Fruit fly (Drosophila melanogaster) whole organism, embryonic: ENCODE data around the gene ZAP3.

Experiments used
- BEAF-32 ChIP-seq: fragments of 200-800 bp; sonication (Bioruptor generic); optimal IDR thresholded peaks from 3 replicates; lab custom pipeline; 2017; ENCODE audit warnings: missing biosample characterization, missing genetic modification characterization, mild to moderate bottlenecking, moderate library complexity, missing genetic modification reagents
- CG1024 ChIP-seq: fragments of 200-800 bp; sonication (Bioruptor generic); IDR thresholded peaks from 2 replicates; pipeline ENCODE4 v1.3.6; 2022; ENCODE audit warnings: missing biosample characterization, missing genetic modification characterization
- CG11398 ChIP-seq: fragments of 200-800 bp; sonication (Bioruptor generic); optimal IDR thresholded peaks from 2 replicates; lab custom pipeline; 2016; ENCODE audit warnings: missing biosample characterization, missing genetic modification characterization
- CG14860 ChIP-seq: fragments of 200-800 bp; sonication (Bioruptor generic); IDR thresholded peaks from 3 replicates; pipeline ENCODE4 v1.3.6; 2022; ENCODE audit warnings: missing biosample characterization, missing genetic modification characterization; ENCODE audit not compliant: partially characterized antibody
- CG14965 ChIP-seq: fragments of 200-800 bp; sonication (Bioruptor generic); optimal IDR thresholded peaks from 2 replicates; lab custom pipeline; 2016; ENCODE audit warnings: missing biosample characterization, missing genetic modification characterization, borderline replicate concordance
- CG15696 ChIP-seq: fragments of 200-800 bp; sonication (Bioruptor generic); optimal IDR thresholded peaks from 2 replicates; lab custom pipeline; 2019; ENCODE audit warnings: missing biosample characterization, mild to moderate bottlenecking, missing genetic modification characterization, moderate library complexity
- CG16813 ChIP-seq: fragments of 200-800 bp; sonication (Bioruptor generic); IDR thresholded peaks from 3 replicates; pipeline ENCODE4 v1.3.6; 2022; ENCODE audit warnings: missing biosample characterization, missing genetic modification characterization; ENCODE audit not compliant: partially characterized antibody
- CG31388 ChIP-seq: fragments of 200-800 bp; sonication (Bioruptor generic); optimal IDR thresholded peaks from 2 replicates; lab custom pipeline; 2016; ENCODE audit warnings: missing biosample characterization, missing genetic modification characterization
- CG32532 ChIP-seq: fragments of 200-800 bp; sonication (Bioruptor generic); IDR thresholded peaks from 2 replicates; pipeline ENCODE4 v1.3.6; 2022; ENCODE audit warnings: missing biosample characterization, missing genetic modification characterization
- CG33557 ChIP-seq: fragments of 200-800 bp; sonication (Bioruptor generic); optimal IDR thresholded peaks from 2 replicates; lab custom pipeline; 2019; ENCODE audit warnings: missing biosample characterization, mild to moderate bottlenecking, missing genetic modification characterization, moderate library complexity
- CG42726 ChIP-seq: fragments of 200-800 bp; sonication (Bioruptor generic); IDR thresholded peaks from 2 replicates; pipeline ENCODE4 v1.3.6; 2022; ENCODE audit warnings: missing biosample characterization, missing genetic modification characterization; ENCODE audit not compliant: partially characterized antibody
- CG4617 ChIP-seq: fragments of 200-800 bp; sonication (Bioruptor generic); optimal IDR thresholded peaks from 3 replicates; lab custom pipeline; 2016; ENCODE audit warnings: missing biosample characterization, missing genetic modification characterization, borderline replicate concordance
- CG6272 ChIP-seq: fragments of 200-800 bp; sonication (Bioruptor generic); IDR thresholded peaks from 2 replicates; pipeline ENCODE4 v1.3.6; 2022; ENCODE audit warnings: missing biosample characterization, missing genetic modification characterization
- CG7372 ChIP-seq: fragments of 200-800 bp; sonication (Bioruptor generic); IDR thresholded peaks from 2 replicates; pipeline ENCODE4 v1.3.6; 2022; ENCODE audit warnings: missing biosample characterization, missing genetic modification characterization
- CG7963 ChIP-seq: fragments of 200-800 bp; sonication (Bioruptor generic); IDR thresholded peaks from 3 replicates; pipeline ENCODE4 v1.3.6; 2022; ENCODE audit warnings: missing biosample characterization, missing genetic modification characterization; ENCODE audit not compliant: partially characterized antibody
- CG8765 ChIP-seq: fragments of 200-800 bp; sonication (Bioruptor generic); IDR thresholded peaks from 2 replicates; pipeline ENCODE4 v1.3.6; 2022; ENCODE audit warnings: missing biosample characterization, missing genetic modification characterization
- CG8924 ChIP-seq: fragments of 200-800 bp; optimal IDR thresholded peaks from 3 replicates; lab custom pipeline; 2019; ENCODE audit warnings: missing biosample characterization, mild to moderate bottlenecking, missing genetic modification characterization, moderate library complexity
- CG9437 ChIP-seq: fragments of 200-800 bp; sonication (Bioruptor generic); optimal IDR thresholded peaks from 2 replicates; lab custom pipeline; 2018; ENCODE audit warnings: missing biosample characterization, mild to moderate bottlenecking, missing genetic modification characterization
- CG9797 ChIP-seq: fragments of 200-800 bp; sonication (Bioruptor generic); optimal IDR thresholded peaks from 3 replicates; lab custom pipeline; 2018; ENCODE audit warnings: missing biosample characterization, mild to moderate bottlenecking, missing genetic modification characterization
- Doc3 ChIP-seq: fragments of 200-800 bp; sonication (Bioruptor generic); IDR thresholded peaks from 3 replicates; pipeline ENCODE4 v1.3.6; 2022; ENCODE audit warnings: missing biosample characterization, missing genetic modification characterization; ENCODE audit not compliant: partially characterized antibody
- Fer1 ChIP-seq: fragments of 200-800 bp; sonication (Bioruptor generic); optimal IDR thresholded peaks from 2 replicates; lab custom pipeline; 2017; ENCODE audit warnings: missing biosample characterization, mild to moderate bottlenecking, missing genetic modification characterization
- MBD-R2 ChIP-seq: fragments of 200-800 bp; sonication (Bioruptor generic); IDR thresholded peaks from 2 replicates; pipeline ENCODE4 v1.3.6; 2022; ENCODE audit warnings: missing biosample characterization, missing genetic modification characterization
- Mes4 ChIP-seq: fragments of 200-800 bp; sonication (Bioruptor generic); optimal IDR thresholded peaks from 2 replicates; lab custom pipeline; 2016; ENCODE audit warnings: missing biosample characterization, missing genetic modification characterization
- Nf-YB ChIP-seq: fragments of 200-800 bp; sonication (Bioruptor generic); optimal IDR thresholded peaks from 3 replicates; lab custom pipeline; 2019; ENCODE audit warnings: missing biosample characterization, mild to moderate bottlenecking, missing genetic modification characterization, moderate library complexity
- Rfx ChIP-seq: fragments of 200-800 bp; sonication (Bioruptor generic); IDR thresholded peaks from 2 replicates; pipeline ENCODE4 v1.3.6; 2022; ENCODE audit warnings: missing biosample characterization, missing genetic modification characterization
- Sin3A ChIP-seq: fragments of >200 bp; optimal IDR thresholded peaks from 2 replicates; lab custom pipeline; 2018
- Sry-δ ChIP-seq: fragments of 200-800 bp; sonication (Bioruptor generic); optimal IDR thresholded peaks from 2 replicates; lab custom pipeline; 2016; ENCODE audit warnings: missing biosample characterization, missing genetic modification characterization
- Trl ChIP-seq, 3 experiments: fragments of >200 bp in 2 of 3; fragments of 200-800 bp in 1 of 3; sonication (Bioruptor generic) in 1 of 3; optimal IDR thresholded peaks; 2 replicates in 1 of 3; 3 replicates in 2 of 3; lab custom pipeline; 2016 to 2017; ENCODE audit warnings: missing biosample characterization in 1 of 3, missing genetic modification characterization in 1 of 3
- amos ChIP-seq: fragments of 200-800 bp; sonication (Bioruptor generic); IDR thresholded peaks from 2 replicates; pipeline ENCODE4 v1.3.6; 2022; ENCODE audit warnings: missing biosample characterization, missing genetic modification characterization; ENCODE audit not compliant: partially characterized antibody
- bbx ChIP-seq: fragments of 200-800 bp; sonication (Bioruptor generic); IDR thresholded peaks from 2 replicates; pipeline ENCODE4 v1.3.6; 2022; ENCODE audit warnings: missing biosample characterization, missing genetic modification characterization; ENCODE audit not compliant: partially characterized antibody
- ci ChIP-seq: fragments of 200-800 bp; sonication (Bioruptor generic); IDR thresholded peaks from 3 replicates; pipeline ENCODE4 v1.3.6; 2022; ENCODE audit warnings: missing biosample characterization, missing genetic modification characterization
- crol ChIP-seq: fragments of 200-800 bp; sonication (Bioruptor generic); IDR thresholded peaks from 2 replicates; pipeline ENCODE4 v1.3.6; 2022; ENCODE audit warnings: missing biosample characterization, missing genetic modification characterization
- eyg ChIP-seq: fragments of 200-800 bp; sonication (Bioruptor generic); optimal IDR thresholded peaks from 3 replicates; lab custom pipeline; 2016; ENCODE audit warnings: missing biosample characterization, missing genetic modification characterization
- her ChIP-seq: fragments of 200-800 bp; sonication (Bioruptor generic); optimal IDR thresholded peaks from 2 replicates; lab custom pipeline; 2016; ENCODE audit warnings: missing biosample characterization, missing genetic modification characterization
- inv ChIP-seq: fragments of 200-800 bp; sonication (Bioruptor generic); IDR thresholded peaks from 2 replicates; pipeline ENCODE4 v1.3.6; 2022; ENCODE audit warnings: missing biosample characterization, missing genetic modification characterization; ENCODE audit not compliant: partially characterized antibody
- nom ChIP-seq: fragments of 200-800 bp; sonication (Bioruptor generic); optimal IDR thresholded peaks from 2 replicates; lab custom pipeline; 2017; ENCODE audit warnings: missing biosample characterization, missing genetic modification characterization, mild to moderate bottlenecking, moderate library complexity, missing genetic modification reagents
- onecut ChIP-seq: fragments of 200-800 bp; sonication (Bioruptor generic); IDR thresholded peaks from 2 replicates; pipeline ENCODE4 v1.3.6; 2022; ENCODE audit warnings: missing biosample characterization, missing genetic modification characterization
- otp ChIP-seq: fragments of 200-800 bp; sonication (Bioruptor generic); IDR thresholded peaks from 3 replicates; pipeline ENCODE4, ENCODE4 v1.3.6; 2022; ENCODE audit warnings: missing biosample characterization, missing genetic modification characterization
- pita ChIP-seq: fragments of 200-800 bp; sonication (Bioruptor generic); optimal IDR thresholded peaks from 2 replicates; lab custom pipeline; 2017; ENCODE audit warnings: missing biosample characterization, mild to moderate bottlenecking, missing genetic modification characterization
- pzg ChIP-seq: fragments of 200-800 bp; sonication (Bioruptor generic); optimal IDR thresholded peaks from 3 replicates; lab custom pipeline; 2018; ENCODE audit warnings: missing biosample characterization, mild to moderate bottlenecking, missing genetic modification characterization, moderate library complexity
- sd ChIP-seq: fragments of 200-800 bp; sonication (Bioruptor generic); optimal IDR thresholded peaks from 3 replicates; lab custom pipeline; 2018; ENCODE audit warnings: missing biosample characterization, mild to moderate bottlenecking, missing genetic modification characterization, moderate library complexity
- slou ChIP-seq: fragments of 200-800 bp; sonication (Bioruptor generic); optimal IDR thresholded peaks from 3 replicates; lab custom pipeline; 2016; ENCODE audit warnings: missing biosample characterization, missing genetic modification characterization
- stwl ChIP-seq: fragments of 200-800 bp; sonication (Bioruptor generic); optimal IDR thresholded peaks from 3 replicates; lab custom pipeline; 2018; ENCODE audit warnings: missing biosample characterization, mild to moderate bottlenecking, missing genetic modification characterization, moderate library complexity
- tgo ChIP-seq: fragments of 200-800 bp; sonication (Bioruptor generic); IDR thresholded peaks from 3 replicates; pipeline ENCODE4 v1.3.6; 2022; ENCODE audit warnings: missing biosample characterization, missing genetic modification characterization
- trem ChIP-seq: fragments of 200-800 bp; optimal IDR thresholded peaks from 3 replicates; lab custom pipeline; 2019; ENCODE audit warnings: missing biosample characterization, mild to moderate bottlenecking, missing genetic modification characterization, moderate library complexity
- wek ChIP-seq: fragments of 200-800 bp; sonication (Bioruptor generic); optimal IDR thresholded peaks from 3 replicates; lab custom pipeline; 2018; ENCODE audit warnings: missing biosample characterization, mild to moderate bottlenecking, missing genetic modification characterization, moderate library complexity
- zfh1 ChIP-seq: fragments of 200-800 bp; sonication (Bioruptor generic); IDR thresholded peaks from 3 replicates; pipeline ENCODE4 v1.3.6; 2022; ENCODE audit warnings: missing biosample characterization, missing genetic modification characterization

Gene ZAP3

dm6 chrX:10082185-10082949, at the start of gene ZAP3 (continued):
- TF ChIP-seq her, result no peak
- no peak for TF ChIP-seq CG31388
- no peak for TF ChIP-seq stwl (tag; lab: Kevin White, UChicago)
- no peak for TF ChIP-seq CG4617 (GFP tag; lab: Kevin White, UChicago)
- TF ChIP-seq Rfx (GFP tag; lab: Robert Waterston, UW), result 0 out of 2 replicates have a peak, but pooled peaks have one; percentile 20
- TF ChIP-seq CG14965 (GFP tag; lab: Kevin White, UChicago), result no peak
- no peak for TF ChIP-seq CG8924 (tag; lab: Kevin White, UChicago)
- TF ChIP-seq Sin3A (lab: Kevin White, UChicago), result peak; percentile 22
- TF ChIP-seq CG7372 (GFP tag; lab: Robert Waterston, UW), result no peak
- TF ChIP-seq Nf-YB, result no peak
- TF ChIP-seq zfh1 (GFP tag; lab: Robert Waterston, UW), result peak; percentile 17; the same call in 1 of the 3 replicates
- no peak for TF ChIP-seq CG15696 (tag; lab: Kevin White, UChicago)
- peak; percentile 52; the same call in 2 of the 3 replicates for TF ChIP-seq CG16813 (GFP tag; lab: Robert Waterston, UW)
- TF ChIP-seq CG8765 (GFP tag; lab: Robert Waterston, UW), result no peak
- TF ChIP-seq sd (tag; lab: Kevin White, UChicago), result no peak
- TF ChIP-seq CG14860 (GFP tag; lab: Robert Waterston, UW), result 0 out of 3 replicates have a peak, but pooled peaks have one; percentile 30
- peak; percentile 35; the same call in 1 of the 2 replicates for TF ChIP-seq MBD-R2 (GFP tag; lab: Robert Waterston, UW)
- TF ChIP-seq trem (tag; lab: Kevin White, UChicago), result no peak
- 0 out of 2 replicates have a peak, but pooled peaks have one; percentile 6 for TF ChIP-seq CG6272 (GFP tag; lab: Robert Waterston, UW)
- peak; percentile 18 for TF ChIP-seq nom (GFP tag; lab: Kevin White, UChicago)
- TF ChIP-seq inv, result peak; percentile 39; the same call in 1 of the 2 replicates
- TF ChIP-seq eyg (GFP tag; lab: Kevin White, UChicago), result no peak
- TF ChIP-seq onecut (GFP tag; lab: Robert Waterston, UW), result no peak
- TF ChIP-seq amos (GFP tag; lab: Robert Waterston, UW), result peak; percentile 67
- peak; percentile 70 for TF ChIP-seq BEAF-32 (GFP tag; lab: Kevin White, UChicago)
- no peak for TF ChIP-seq Trl (optimal IDR thresholded peaks at IDR 0.05; lab: Kevin White, UChicago)
- no peak for TF ChIP-seq Trl (GFP tag; optimal IDR thresholded peaks at IDR 0.05; lab: Kevin White, UChicago)
- no peak for TF ChIP-seq CG1024 (GFP tag; lab: Robert Waterston, UW)
- no peak for TF ChIP-seq pita (GFP tag; lab: Kevin White, UChicago)
- TF ChIP-seq Mes4 (GFP tag; lab: Kevin White, UChicago), result no peak
- TF ChIP-seq CG7963, result peak; percentile 40; the same call in 1 of the 3 replicates
- no peak for TF ChIP-seq ci (GFP tag; lab: Robert Waterston, UW)
- TF ChIP-seq pzg, result peak; percentile 46
- TF ChIP-seq slou (GFP tag; lab: Kevin White, UChicago), result no peak
- no peak for TF ChIP-seq CG11398 (GFP tag; lab: Kevin White, UChicago)
- TF ChIP-seq crol (GFP tag; lab: Robert Waterston, UW), result peak; percentile 86
- TF ChIP-seq Sry-δ (GFP tag; lab: Kevin White, UChicago), result peak; percentile 80
- no peak for TF ChIP-seq wek (GFP tag; lab: Kevin White, UChicago)
- peak; percentile 37; the same call in 1 of the 3 replicates for TF ChIP-seq Doc3 (GFP tag; lab: Robert Waterston, UW)
- TF ChIP-seq CG9797, result peak; percentile 51
- TF ChIP-seq bbx, result peak; percentile 40; the same call in 1 of the 2 replicates
- TF ChIP-seq CG9437 (GFP tag; lab: Kevin White, UChicago), result peak; percentile 37
- peak; percentile 16 for TF ChIP-seq Fer1 (GFP tag; lab: Kevin White, UChicago)
- no peak for TF ChIP-seq CG33557 (GFP tag; lab: Kevin White, UChicago)
- TF ChIP-seq CG42726 (GFP tag; lab: Robert Waterston, UW), result peak; percentile 61
- no peak for TF ChIP-seq tgo (GFP tag; lab: Robert Waterston, UW)
- TF ChIP-seq otp (GFP tag; lab: Robert Waterston, UW), result no peak
- TF ChIP-seq CG32532 (GFP tag; lab: Robert Waterston, UW), result 0 out of 2 replicates have a peak, but pooled peaks have one; percentile 27
